Worm (Caenorhabditis elegans) whole organism, mixed stage, embryonic: Measurements from ENCODE around the gene cyld-1.

ENCODE experiments used
- ham-2 ChIP-seq: fragments of 200-800 bp; sonication (Bioruptor generic); optimal IDR thresholded peaks from 2 replicates; lab custom pipeline; 2018; ENCODE audit warnings: mild to moderate bottlenecking, missing genetic modification characterization, missing compliant biosample characterization
- lin-32 ChIP-seq: fragments of 200-800 bp; sonication (Bioruptor generic); optimal IDR thresholded peaks from 2 replicates; lab custom pipeline; 2018; ENCODE audit warnings: mild to moderate bottlenecking, missing genetic modification characterization, missing compliant biosample characterization
- lsy-2 ChIP-seq: fragments of 150-350 bp; optimal IDR thresholded peaks from 2 replicates; lab custom pipeline; 2014; ENCODE audit warnings: missing biosample characterization, missing genetic modification characterization
- mab-5 ChIP-seq: fragments of 150-350 bp; optimal IDR thresholded peaks from 2 replicates; lab custom pipeline; 2014; ENCODE audit warnings: missing biosample characterization, missing genetic modification characterization
- nhr-12 ChIP-seq: fragments of 150-350 bp; optimal IDR thresholded peaks from 2 replicates; lab custom pipeline; 2014; ENCODE audit warnings: missing biosample characterization, missing genetic modification characterization
- nhr-28 ChIP-seq: fragments of 150-350 bp; optimal IDR thresholded peaks from 2 replicates; lab custom pipeline; 2014; ENCODE audit warnings: missing biosample characterization, missing genetic modification characterization
- nhr-76 ChIP-seq: sonication (generic microtip); optimal IDR thresholded peaks from 2 replicates; lab custom pipeline; 2017; ENCODE audit warnings: missing biosample characterization, missing genetic modification characterization
- pha-4 ChIP-seq: fragments of 150-350 bp; optimal IDR thresholded peaks from 2 replicates; lab custom pipeline; 2018; ENCODE audit warnings: missing biosample characterization, missing genetic modification reagents, missing genetic modification characterization
- sem-2 ChIP-seq: fragments of 200-800 bp; sonication (Bioruptor generic); optimal IDR thresholded peaks from 2 replicates; lab custom pipeline; 2018; ENCODE audit warnings: mild to moderate bottlenecking, missing genetic modification characterization, missing compliant biosample characterization
- snpc-4 ChIP-seq: fragments of 150-350 bp; optimal IDR thresholded peaks from 2 replicates; lab custom pipeline; 2014; ENCODE audit warnings: missing biosample characterization, missing genetic modification characterization
- tbx-8 ChIP-seq: fragments of 200-800 bp; sonication (Bioruptor generic); optimal IDR thresholded peaks from 2 replicates; lab custom pipeline; 2018; ENCODE audit warnings: mild to moderate bottlenecking, missing genetic modification characterization, moderate library complexity, missing compliant biosample characterization
- unc-39 ChIP-seq: fragments of 150-350 bp; optimal IDR thresholded peaks from 2 replicates; lab custom pipeline; 2014; ENCODE audit warnings: missing biosample characterization, missing genetic modification characterization
- ztf-11 ChIP-seq: fragments of 150-350 bp; optimal IDR thresholded peaks from 2 replicates; lab custom pipeline; 2014; ENCODE audit warnings: missing biosample characterization, missing genetic modification characterization

ce11 chrIII:9910608-9911479, at the start of gene cyld-1, which contains the start of gene F40F12.9:
- no peak for TF ChIP-seq lin-32 (GFP tag; lab: Kevin White, UChicago)
- no peak for TF ChIP-seq snpc-4 (tag; lab: Kevin White, UChicago)
- TF ChIP-seq nhr-28 (tag; lab: Kevin White, UChicago): no peak
- TF ChIP-seq unc-39 (tag; lab: Kevin White, UChicago): no peak
- no peak for TF ChIP-seq mab-5 (tag; lab: Kevin White, UChicago)
- TF ChIP-seq ham-2: no peak
- no peak for TF ChIP-seq ztf-11 (tag; lab: Kevin White, UChicago)
- no peak for TF ChIP-seq nhr-76 (tag; lab: Kevin White, UChicago)
- no peak for TF ChIP-seq lsy-2 (tag; lab: Kevin White, UChicago)
- no peak for TF ChIP-seq sem-2 (GFP tag; lab: Kevin White, UChicago)
- TF ChIP-seq tbx-8 (GFP tag; lab: Kevin White, UChicago): no peak
- TF ChIP-seq pha-4: no peak
- no peak for TF ChIP-seq nhr-12 (tag; lab: Kevin White, UChicago)
